Fruit fly (Drosophila melanogaster) whole organism, embryonic: ENCODE results near the gene CG34138.

Source experiments
- CG10543 ChIP-seq: fragments of 200-800 bp; sonication (Bioruptor generic); optimal IDR thresholded peaks from 3 replicates; lab custom pipeline; 2017; ENCODE audit warnings: missing biosample characterization, mild to moderate bottlenecking, missing genetic modification characterization, moderate library complexity
- CG10654 ChIP-seq: fragments of 200-800 bp; sonication (Bioruptor generic); optimal IDR thresholded peaks from 2 replicates; lab custom pipeline; 2016; ENCODE audit warnings: missing biosample characterization, missing genetic modification characterization
- CG11695 ChIP-seq: fragments of 200-800 bp; sonication (Bioruptor generic); IDR thresholded peaks from 3 replicates; pipeline ENCODE4 v1.3.6; 2022; ENCODE audit warnings: missing biosample characterization, missing genetic modification characterization
- CG13287 ChIP-seq: fragments of 200-800 bp; sonication (Bioruptor generic); IDR thresholded peaks from 2 replicates; pipeline ENCODE4 v1.3.6; 2022; ENCODE audit warnings: missing biosample characterization, missing genetic modification characterization; ENCODE audit not compliant: partially characterized antibody
- CG14667 ChIP-seq: fragments of 200-800 bp; sonication (Bioruptor generic); IDR thresholded peaks from 2 replicates; pipeline ENCODE4 v1.3.6; 2022; ENCODE audit warnings: missing biosample characterization, missing genetic modification characterization
- CG15073 ChIP-seq: fragments of 200-800 bp; sonication (Bioruptor generic); optimal IDR thresholded peaks from 2 replicates; lab custom pipeline; 2016; ENCODE audit warnings: missing biosample characterization, missing genetic modification characterization
- CG18599 ChIP-seq: fragments of 200-800 bp; sonication (Bioruptor generic); optimal IDR thresholded peaks from 3 replicates; lab custom pipeline; 2017; ENCODE audit warnings: missing biosample characterization, missing genetic modification characterization, mild to moderate bottlenecking, moderate library complexity, missing genetic modification reagents
- CG18764 ChIP-seq: fragments of 200-800 bp; sonication (Bioruptor generic); optimal IDR thresholded peaks from 3 replicates; lab custom pipeline; 2016; ENCODE audit warnings: missing biosample characterization, missing genetic modification characterization
- CG30020 ChIP-seq: fragments of 200-800 bp; optimal IDR thresholded peaks from 2 replicates; lab custom pipeline; 2019; ENCODE audit warnings: missing biosample characterization, mild to moderate bottlenecking, missing genetic modification characterization, moderate library complexity
- CG31365 ChIP-seq: fragments of 200-800 bp; sonication (Bioruptor generic); optimal IDR thresholded peaks from 2 replicates; lab custom pipeline; 2018; ENCODE audit warnings: missing biosample characterization, mild to moderate bottlenecking, missing genetic modification characterization
- CG3281 ChIP-seq: fragments of 200-800 bp; sonication (Bioruptor generic); optimal IDR thresholded peaks from 3 replicates; lab custom pipeline; 2017; ENCODE audit warnings: missing biosample characterization, mild to moderate bottlenecking, missing genetic modification characterization
- CG4730 ChIP-seq: fragments of 200-800 bp; sonication (Bioruptor generic); IDR thresholded peaks from 2 replicates; pipeline ENCODE4 v1.3.6; 2022; ENCODE audit warnings: missing biosample characterization, missing genetic modification characterization
- CG6791 ChIP-seq: fragments of 200-800 bp; sonication (Bioruptor generic); IDR thresholded peaks from 3 replicates; pipeline ENCODE4 v1.3.6; 2022; ENCODE audit warnings: missing biosample characterization, missing genetic modification characterization; ENCODE audit not compliant: partially characterized antibody
- CG7556 ChIP-seq: fragments of 200-800 bp; sonication (Bioruptor generic); optimal IDR thresholded peaks from 2 replicates; lab custom pipeline; 2017; ENCODE audit warnings: missing biosample characterization, mild to moderate bottlenecking, missing genetic modification characterization
- CG9609 ChIP-seq: fragments of 200-800 bp; sonication (Bioruptor generic); optimal IDR thresholded peaks from 3 replicates; lab custom pipeline; 2016; ENCODE audit warnings: missing biosample characterization, missing genetic modification characterization
- CG9932 ChIP-seq: fragments of 200-800 bp; sonication (Bioruptor generic); IDR thresholded peaks from 2 replicates; pipeline ENCODE4 v1.3.6; 2022; ENCODE audit warnings: missing biosample characterization, missing genetic modification characterization
- CTCF ChIP-seq: fragments of 200-800 bp; sonication (Bioruptor generic); optimal IDR thresholded peaks from 2 replicates; lab custom pipeline; 2017; ENCODE audit warnings: missing biosample characterization, mild to moderate bottlenecking, missing genetic modification characterization, moderate library complexity
- Dll ChIP-seq: fragments of 200-800 bp; sonication (Bioruptor generic); IDR thresholded peaks from 4 replicates; pipeline ENCODE4 v1.3.6; 2022; ENCODE audit warnings: missing biosample characterization, missing genetic modification characterization; ENCODE audit not compliant: partially characterized antibody
- Drgx ChIP-seq: fragments of 200-800 bp; sonication (Bioruptor generic); IDR thresholded peaks from 2 replicates; pipeline ENCODE4 v1.3.6; 2022; ENCODE audit warnings: missing biosample characterization, missing genetic modification characterization
- E2f2 ChIP-seq: fragments of 200-800 bp; sonication (Bioruptor generic); IDR thresholded peaks from 2 replicates; pipeline ENCODE4 v1.3.6; 2022; ENCODE audit warnings: missing biosample characterization, missing genetic modification characterization
- Eip74EF ChIP-seq, 2 experiments: fragments of 200-800 bp in 1 of 2; fragments of >200 bp in 1 of 2; sonication (Bioruptor generic) in 1 of 2; optimal IDR thresholded peaks; 2 replicates each; lab custom pipeline; 2017 to 2019; ENCODE audit warnings: missing biosample characterization in 2 of 2, missing genetic modification characterization in 2 of 2, mild to moderate bottlenecking in 1 of 2, moderate library complexity in 1 of 2
- Gsc ChIP-seq: fragments of 200-800 bp; sonication (Bioruptor generic); IDR thresholded peaks from 2 replicates; pipeline ENCODE4 v1.3.6; 2022; ENCODE audit warnings: missing biosample characterization, missing genetic modification characterization
- Gug ChIP-seq: fragments of 200-800 bp; sonication (Bioruptor generic); IDR thresholded peaks from 4 replicates; pipeline ENCODE4 v1.3.6; 2022; ENCODE audit warnings: missing biosample characterization, missing genetic modification characterization
- HHEX ChIP-seq: fragments of 200-800 bp; sonication (Bioruptor generic); optimal IDR thresholded peaks from 3 replicates; lab custom pipeline; 2017; ENCODE audit warnings: missing biosample characterization, mild to moderate bottlenecking, missing genetic modification characterization, missing genetic modification reagents
- Hand ChIP-seq: fragments of 200-800 bp; sonication (Bioruptor generic); optimal IDR thresholded peaks from 2 replicates; lab custom pipeline; 2017; ENCODE audit warnings: mild to moderate bottlenecking, missing biosample characterization, missing genetic modification reagents, missing genetic modification characterization
- Kr ChIP-seq: fragments of 200-800 bp; sonication (Bioruptor generic); optimal IDR thresholded peaks from 2 replicates; lab custom pipeline; 2017; ENCODE audit warnings: missing biosample characterization, mild to moderate bottlenecking, missing genetic modification characterization
- NC2α ChIP-seq: fragments of 200-800 bp; sonication (Bioruptor generic); optimal IDR thresholded peaks from 2 replicates; lab custom pipeline; 2016; ENCODE audit warnings: missing biosample characterization, missing genetic modification characterization
- NC2β ChIP-seq: fragments of 200-800 bp; sonication (Bioruptor generic); optimal IDR thresholded peaks from 2 replicates; lab custom pipeline; 2016; ENCODE audit warnings: missing biosample characterization, missing genetic modification characterization
- Rx ChIP-seq: fragments of 200-800 bp; sonication (Bioruptor generic); IDR thresholded peaks from 2 replicates; pipeline ENCODE4 v1.3.6; 2022; ENCODE audit warnings: missing biosample characterization, missing genetic modification characterization
- Trl ChIP-seq, 3 experiments: fragments of >200 bp in 2 of 3; fragments of 200-800 bp in 1 of 3; sonication (Bioruptor generic) in 1 of 3; optimal IDR thresholded peaks; 2 replicates in 1 of 3; 3 replicates in 2 of 3; lab custom pipeline; 2016 to 2017; ENCODE audit warnings: missing biosample characterization in 1 of 3, missing genetic modification characterization in 1 of 3
- Usf ChIP-seq: fragments of 200-800 bp; sonication (Bioruptor generic); optimal IDR thresholded peaks from 2 replicates; lab custom pipeline; 2017; ENCODE audit warnings: missing genotype, missing biosample characterization, missing genetic modification characterization
- Xrp1 ChIP-seq: fragments of 200-800 bp; sonication (Bioruptor generic); IDR thresholded peaks from 2 replicates; pipeline ENCODE4 v1.3.6; 2022; ENCODE audit warnings: missing biosample characterization, missing genetic modification characterization
- ab ChIP-seq: fragments of 200-800 bp; sonication (Bioruptor generic); optimal IDR thresholded peaks from 2 replicates; lab custom pipeline; 2016; ENCODE audit warnings: missing biosample characterization, missing genetic modification characterization
- cato ChIP-seq: fragments of 200-800 bp; sonication (Bioruptor generic); optimal IDR thresholded peaks from 2 replicates; lab custom pipeline; 2016; ENCODE audit warnings: missing biosample characterization, missing genetic modification characterization, borderline replicate concordance
- chif ChIP-seq, 2 experiments: fragments of 200-800 bp; sonication (Bioruptor generic); optimal IDR thresholded peaks; 3 replicates each; lab custom pipeline; 2016; ENCODE audit warnings: missing biosample characterization in 2 of 2, missing genetic modification characterization in 2 of 2
- corto ChIP-seq: fragments of 200-800 bp; sonication (Bioruptor generic); optimal IDR thresholded peaks from 2 replicates; lab custom pipeline; 2016; ENCODE audit warnings: missing biosample characterization, mild to moderate bottlenecking, missing genetic modification characterization, moderate library complexity
- da ChIP-seq: fragments of 200-800 bp; sonication (Bioruptor generic); optimal IDR thresholded peaks from 2 replicates; lab custom pipeline; 2016; ENCODE audit warnings: missing biosample characterization, missing genetic modification characterization
- disco-r ChIP-seq: fragments of 200-800 bp; sonication (Bioruptor generic); optimal IDR thresholded peaks from 2 replicates; lab custom pipeline; 2016; ENCODE audit warnings: missing biosample characterization, missing genetic modification characterization
- gcm ChIP-seq: fragments of 200-800 bp; sonication (Bioruptor generic); optimal IDR thresholded peaks from 2 replicates; lab custom pipeline; 2019; ENCODE audit warnings: missing biosample characterization, mild to moderate bottlenecking, missing genetic modification characterization, moderate library complexity
- gsb ChIP-seq: fragments of 200-800 bp; sonication (Bioruptor generic); IDR thresholded peaks from 2 replicates; pipeline ENCODE4 v1.3.6; 2022; ENCODE audit warnings: missing biosample characterization, missing genetic modification characterization
- insv ChIP-seq, 2 experiments: fragments of 200-800 bp; sonication (Bioruptor generic); optimal IDR thresholded peaks; 3 replicates each; lab custom pipeline; 2016 to 2018; ENCODE audit warnings: missing biosample characterization in 2 of 2, missing genetic modification characterization in 2 of 2
- ken ChIP-seq: fragments of 200-800 bp; sonication (Bioruptor generic); IDR thresholded peaks from 3 replicates; pipeline ENCODE4 v1.3.6; 2022; ENCODE audit warnings: missing biosample characterization, missing genetic modification characterization
- nerfin-1 ChIP-seq: fragments of 200-800 bp; sonication (Bioruptor generic); optimal IDR thresholded peaks from 3 replicates; lab custom pipeline; 2019; ENCODE audit warnings: missing biosample characterization, mild to moderate bottlenecking, missing genetic modification characterization, moderate library complexity
- pita ChIP-seq: fragments of 200-800 bp; sonication (Bioruptor generic); optimal IDR thresholded peaks from 2 replicates; lab custom pipeline; 2017; ENCODE audit warnings: missing biosample characterization, mild to moderate bottlenecking, missing genetic modification characterization
- salm ChIP-seq: fragments of 200-800 bp; sonication (Bioruptor generic); optimal IDR thresholded peaks from 2 replicates; lab custom pipeline; 2018; ENCODE audit warnings: missing biosample characterization, mild to moderate bottlenecking, missing genetic modification characterization
- sim ChIP-seq: fragments of 200-800 bp; sonication (Bioruptor generic); IDR thresholded peaks from 2 replicates; pipeline ENCODE4 v1.3.6; 2022; ENCODE audit warnings: missing biosample characterization, missing genetic modification characterization
- so ChIP-seq: fragments of 200-800 bp; sonication (Bioruptor generic); IDR thresholded peaks from 3 replicates; pipeline ENCODE4 v1.3.6; 2022; ENCODE audit warnings: missing biosample characterization, missing genetic modification characterization
- sqz ChIP-seq: fragments of 200-800 bp; sonication (Bioruptor generic); optimal IDR thresholded peaks from 3 replicates; lab custom pipeline; 2018; ENCODE audit warnings: missing biosample characterization, mild to moderate bottlenecking, missing genetic modification characterization
- tll ChIP-seq, 2 experiments: fragments of 200-800 bp in 1 of 2; fragments of >200 bp in 1 of 2; sonication (Bioruptor generic) in 1 of 2; optimal IDR thresholded peaks; 2 replicates each; lab custom pipeline; 2017 to 2019; ENCODE audit warnings: missing biosample characterization in 2 of 2, missing genetic modification characterization in 2 of 2, mild to moderate bottlenecking in 1 of 2, moderate library complexity in 1 of 2
- vfl ChIP-seq: fragments of 200-800 bp; sonication (Bioruptor generic); optimal IDR thresholded peaks from 2 replicates; lab custom pipeline; 2016; ENCODE audit warnings: missing biosample characterization, missing genetic modification characterization

The CG34138 gene

dm6 chr3R:19632685-19633116 lies 2.0 kb upstream of the CG34138 start, which contains the start of gene CG6231 (continued):
- TF ChIP-seq nerfin-1 (tag; lab: Kevin White, UChicago) (no peak), CG4730 (0 out of 2 replicates have a peak, but pooled peaks have one; percentile 3), CG11695 (GFP tag; lab: Robert Waterston, UW) (no peak), da (GFP tag; lab: Kevin White, UChicago) (no peak), disco-r (GFP tag; lab: Kevin White, UChicago) (no peak), Gug (GFP tag; lab: Robert Waterston, UW) (no peak; the same call in 3 of the 4 replicates), Gsc (no peak), CG9609 (GFP tag; lab: Kevin White, UChicago) (no peak), CTCF (no peak), CG15073 (GFP tag; lab: Kevin White, UChicago) (no peak), Dll (GFP tag; lab: Robert Waterston, UW) (peak; percentile 41; the same call in 1 of the 4 replicates), CG18764 (no peak), tll (GFP tag; optimal IDR thresholded peaks at IDR 0.05; lab: Kevin White, UChicago) (no peak), Eip74EF (GFP tag; optimal IDR thresholded peaks at IDR 0.05; lab: Kevin White, UChicago) (peak in 1 of 2 experiments; percentile 5), Kr (no peak), CG31365 (tag; lab: Kevin White, UChicago) (no peak), Usf (no peak), pita (GFP tag; lab: Kevin White, UChicago) (no peak), ab (GFP tag; lab: Kevin White, UChicago) (no peak), sqz (GFP tag; lab: Kevin White, UChicago) (no peak), gcm (GFP tag; lab: Kevin White, UChicago) (no peak), CG30020 (tag; lab: Kevin White, UChicago) (no peak), ken (GFP tag; lab: Robert Waterston, UW) (no peak), sim (no peak), Trl (optimal IDR thresholded peaks at IDR 0.05; lab: Kevin White, UChicago) (peak; percentile 67 to 75), Trl (GFP tag; optimal IDR thresholded peaks at IDR 0.05; lab: Kevin White, UChicago) (no peak), chif (GFP tag; optimal IDR thresholded peaks at IDR 0.05; lab: Kevin White, UChicago) (no peak), CG6791 (GFP tag; lab: Robert Waterston, UW) (0 out of 3 replicates have a peak, but pooled peaks have one; percentile 32), Hand (GFP tag; lab: Kevin White, UChicago) (no peak), E2f2 (GFP tag; lab: Robert Waterston, UW) (peak; percentile 20; the same call in 1 of the 2 replicates), HHEX (GFP tag; lab: Kevin White, UChicago) (no peak), CG3281 (GFP tag; lab: Kevin White, UChicago) (no peak), gsb (no peak), CG14667 (GFP tag; lab: Robert Waterston, UW) (no peak), NC2α (GFP tag; lab: Kevin White, UChicago) (no peak), corto (GFP tag; lab: Kevin White, UChicago) (no peak), Xrp1 (GFP tag; lab: Robert Waterston, UW) (no peak), CG10543 (peak; percentile 33), CG10654 (no peak), NC2β (GFP tag; lab: Kevin White, UChicago) (no peak), CG18599 (GFP tag; lab: Kevin White, UChicago) (peak; percentile 25), insv (GFP tag; optimal IDR thresholded peaks at IDR 0.05; lab: Kevin White, UChicago) (no peak), Drgx (GFP tag; lab: Robert Waterston, UW) (0 out of 2 replicates have a peak, but pooled peaks have one; percentile 45), cato (GFP tag; lab: Kevin White, UChicago) (no peak), CG9932 (GFP tag; lab: Robert Waterston, UW) (no peak), salm (tag; lab: Kevin White, UChicago) (no peak), CG7556 (GFP tag; lab: Kevin White, UChicago) (no peak), CG13287 (peak; percentile 62), vfl (GFP tag; lab: Kevin White, UChicago) (no peak), Rx (GFP tag; lab: Robert Waterston, UW) (no peak), so (GFP tag; lab: Robert Waterston, UW) (peak; percentile 64; the same call in 1 of the 3 replicates)
